Worm (Caenorhabditis elegans) whole organism, L2 larva: ENCODE data around the gene gldi-4.

Source experiments
- Y55F3AM.14 ChIP-seq: fragments of 200-800 bp; sonication (Bioruptor generic); optimal IDR thresholded peaks from 2 replicates; lab custom pipeline; 2018; ENCODE audit warnings: mild to moderate bottlenecking, missing genetic modification characterization, missing compliant biosample characterization
- alr-1 ChIP-seq: fragments of 150-350 bp; optimal IDR thresholded peaks from 2 replicates; lab custom pipeline; 2014; ENCODE audit warnings: missing biosample characterization, missing genetic modification characterization
- aly-2 ChIP-seq: fragments of 150-350 bp; optimal IDR thresholded peaks from 2 replicates; lab custom pipeline; 2014; ENCODE audit warnings: missing biosample characterization, missing genetic modification characterization
- lsy-2 ChIP-seq, 2 experiments: fragments of 150-350 bp in 1 of 2; sonication (generic microtip) in 1 of 2; optimal IDR thresholded peaks; 2 replicates each; lab custom pipeline; 2014 to 2017; ENCODE audit warnings: missing biosample characterization in 2 of 2, missing genetic modification characterization in 2 of 2
- mbf-1 ChIP-seq: sonication (generic microtip); optimal IDR thresholded peaks from 2 replicates; lab custom pipeline; 2017; ENCODE audit warnings: missing biosample characterization, missing genetic modification characterization
- nhr-11 ChIP-seq: fragments of 150-350 bp; optimal IDR thresholded peaks from 2 replicates; lab custom pipeline; 2014; ENCODE audit warnings: missing biosample characterization, missing genetic modification characterization
- nhr-12 ChIP-seq: fragments of 150-350 bp; optimal IDR thresholded peaks from 2 replicates; lab custom pipeline; 2014; ENCODE audit warnings: missing biosample characterization, missing genetic modification characterization
- nhr-237 ChIP-seq: fragments of 150-350 bp; optimal IDR thresholded peaks from 2 replicates; lab custom pipeline; 2014; ENCODE audit warnings: missing biosample characterization, missing genetic modification characterization
- nhr-77 ChIP-seq: fragments of 150-350 bp; optimal IDR thresholded peaks from 2 replicates; lab custom pipeline; 2014; ENCODE audit warnings: missing biosample characterization, missing genetic modification characterization
- sma-3 ChIP-seq: sonication (generic microtip); optimal IDR thresholded peaks from 2 replicates; lab custom pipeline; 2016; ENCODE audit warnings: missing genetic modification reagents, missing genetic modification characterization, missing compliant biosample characterization
- sma-9 ChIP-seq, 2 experiments: fragments of 150-350 bp in 1 of 2; sonication (generic microtip) in 1 of 2; optimal IDR thresholded peaks; 2 replicates each; lab custom pipeline; 2014 to 2016; ENCODE audit warnings: missing genetic modification characterization in 2 of 2, mild to moderate bottlenecking in 1 of 2, missing biosample characterization in 1 of 2, missing compliant biosample characterization in 1 of 2, missing genetic modification reagents in 1 of 2, moderate library complexity in 1 of 2
- unc-39 ChIP-seq: fragments of 150-350 bp; optimal IDR thresholded peaks from 2 replicates; lab custom pipeline; 2014; ENCODE audit warnings: missing biosample characterization, missing genetic modification characterization
- zag-1 ChIP-seq: fragments of 150-350 bp; optimal IDR thresholded peaks from 2 replicates; lab custom pipeline; 2014; ENCODE audit warnings: missing biosample characterization, missing genetic modification characterization
- ztf-11 ChIP-seq: sonication (generic microtip); optimal IDR thresholded peaks from 2 replicates; lab custom pipeline; 2017; ENCODE audit warnings: missing biosample characterization, missing genetic modification characterization

DNA sequence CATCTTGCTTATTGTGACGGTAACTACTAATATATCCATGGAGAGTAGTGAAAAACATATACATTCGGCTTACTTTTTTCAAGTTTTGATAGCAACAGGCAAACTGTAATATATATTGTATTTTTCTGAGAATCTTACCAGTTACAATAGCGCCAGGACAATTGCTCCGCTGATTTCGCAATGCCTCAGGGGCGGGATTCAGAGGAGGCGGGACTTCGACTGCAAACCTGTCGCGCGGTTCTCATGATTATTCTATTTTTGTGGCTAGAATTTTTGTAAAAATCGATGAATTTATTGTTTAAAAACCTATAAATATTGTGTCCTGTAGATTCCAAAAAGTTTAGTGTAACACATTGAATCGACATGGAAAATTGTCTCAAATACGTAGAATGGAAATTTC is 13.6 kb downstream of the gldi-4 start:
- TF ChIP-seq nhr-237 (tag; lab: Kevin White, UChicago) (no peak), ztf-11 (tag; lab: Kevin White, UChicago) (no peak), unc-39 (tag; lab: Kevin White, UChicago) (no peak), mbf-1 (tag; lab: Kevin White, UChicago) (no peak), alr-1 (no peak), lsy-2 (tag; optimal IDR thresholded peaks at IDR 0.05; lab: Kevin White, UChicago) (no peak), Y55F3AM.14 (GFP tag; lab: Kevin White, UChicago) (no peak), sma-3 (no peak), nhr-12 (tag; lab: Kevin White, UChicago) (no peak), aly-2 (tag; lab: Kevin White, UChicago) (no peak), sma-9 (GFP tag; optimal IDR thresholded peaks at IDR 0.05; lab: Kevin White, UChicago) (no peak), sma-9 (tag; optimal IDR thresholded peaks at IDR 0.05; lab: Kevin White, UChicago) (no peak), nhr-11 (no peak), zag-1 (no peak), nhr-77 (no peak)
